Fruit fly (Drosophila melanogaster): Measurements from ENCODE around the gene Nna1.

Gene Nna1

dm6 chrX:13736174-13736482, 44.0 kb downstream of the Nna1 start, which contains the start of gene g (continued):
- TF ChIP-seq lab (GFP tag; optimal IDR thresholded peaks at IDR 0.05) (no peak), Hmx (GFP tag; optimal IDR thresholded peaks at IDR 0.05) (no peak), sens-2 (GFP tag; IDR thresholded peaks at IDR 0.05) (no peak), Chrac-16 (GFP tag; optimal IDR thresholded peaks at IDR 0.05) (no peak), sqz (GFP tag; optimal IDR thresholded peaks at IDR 0.05) (peak; percentile 74)

DNA sequence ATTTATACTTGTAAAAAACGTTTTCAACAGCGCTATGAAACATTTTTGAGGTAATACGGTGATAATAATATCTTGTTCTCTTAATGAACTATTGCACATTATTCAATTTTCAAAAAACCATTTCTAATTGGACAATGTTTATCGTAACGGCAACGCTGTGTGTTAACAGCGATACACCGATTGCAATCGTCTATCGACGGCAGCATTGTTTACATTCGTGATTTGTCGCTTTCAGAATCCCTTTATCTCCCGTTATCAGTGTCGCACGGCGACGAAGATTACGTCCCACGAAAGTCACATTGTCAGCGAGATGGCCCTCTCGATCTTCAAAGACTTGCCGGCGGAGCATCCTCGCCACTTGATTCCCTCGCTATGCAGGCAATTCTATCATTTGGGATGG, 45.8 kb downstream of the Nna1 start, which contains the start of gene CG11134:
Gene CG11134 (plus strand): TSS at position 4 of the 400 bp plus-strand sequence.
- TF ChIP-seq CG11560 (tag; IDR thresholded peaks at IDR 0.05) (no peak), CG12942 (GFP tag; optimal IDR thresholded peaks at IDR 0.05) (no peak), yki (optimal IDR thresholded peaks at IDR 0.05) (no peak), tup (GFP tag; optimal IDR thresholded peaks at IDR 0.05) (no peak), CG2678 (tag; optimal IDR thresholded peaks at IDR 0.05) (no peak), CG7839 (tag; optimal IDR thresholded peaks at IDR 0.05) (no peak), CG8089 (GFP tag; optimal IDR thresholded peaks at IDR 0.05) (no peak), Kr (GFP tag; optimal IDR thresholded peaks at IDR 0.05) (no peak), dmrt99B (tag; optimal IDR thresholded peaks at IDR 0.05) (no peak), hth (optimal IDR thresholded peaks at IDR 0.05) (no peak), pita (GFP tag; optimal IDR thresholded peaks at IDR 0.05) (no peak), Ptx1 (GFP tag; IDR thresholded peaks at IDR 0.05) (no peak), CG43689 (GFP tag; IDR thresholded peaks at IDR 0.05) (no peak), ato (GFP tag; IDR thresholded peaks at IDR 0.05; ENCODE audit: partially characterized antibody) (0 out of 2 replicates have a peak, but pooled peaks have one; percentile 23), vfl (GFP tag; optimal IDR thresholded peaks at IDR 0.05) (no peak), Usf (GFP tag; optimal IDR thresholded peaks at IDR 0.05) (no peak), hbn (GFP tag; IDR thresholded peaks at IDR 0.05; ENCODE audit: partially characterized antibody) (peak; percentile 14; the same call in 1 of the 2 replicates), zen (tag; optimal IDR thresholded peaks at IDR 0.05) (no peak), gcm2 (GFP tag; optimal IDR thresholded peaks at IDR 0.05) (no peak), fu2 (GFP tag; optimal IDR thresholded peaks at IDR 0.05) (no peak), CG10979 (tag; optimal IDR thresholded peaks at IDR 0.05) (no peak), CG3726 (GFP tag; IDR thresholded peaks at IDR 0.05) (no peak), CG12219 (GFP tag; optimal IDR thresholded peaks at IDR 0.05) (no peak), zfh1 (GFP tag; IDR thresholded peaks at IDR 0.05) (no peak), CG13123 (GFP tag; optimal IDR thresholded peaks at IDR 0.05) (no peak), gsb-n (tag; optimal IDR thresholded peaks at IDR 0.05) (no peak), row (GFP tag; IDR thresholded peaks at IDR 0.05) (0 out of 3 replicates have a peak, but pooled peaks have one; percentile 5), Dbx (GFP tag; IDR thresholded peaks at IDR 0.05) (no peak), CG11247 (GFP tag; IDR thresholded peaks at IDR 0.05) (no peak), CG14965 (GFP tag; optimal IDR thresholded peaks at IDR 0.05; ENCODE audit: borderline replicate concordance) (no peak), CG7963 (GFP tag; IDR thresholded peaks at IDR 0.05; ENCODE audit: partially characterized antibody) (peak; percentile 38; the same call in 1 of the 3 replicates), amos (GFP tag; IDR thresholded peaks at IDR 0.05; ENCODE audit: partially characterized antibody) (peak; percentile 44; the same call in 1 of the 2 replicates), Doc3 (GFP tag; IDR thresholded peaks at IDR 0.05; ENCODE audit: partially characterized antibody) (no peak), usp (GFP tag; optimal IDR thresholded peaks at IDR 0.05) (no peak), CTCF (GFP tag; optimal IDR thresholded peaks at IDR 0.05) (no peak), CG17385 (GFP tag; optimal IDR thresholded peaks at IDR 0.05) (no peak), CG2116 (GFP tag; optimal IDR thresholded peaks at IDR 0.05) (peak; percentile 84), zen2 (GFP tag; IDR thresholded peaks at IDR 0.05; ENCODE audit: partially characterized antibody) (0 out of 3 replicates have a peak, but pooled peaks have one; percentile 43), E2f2 (GFP tag; IDR thresholded peaks at IDR 0.05) (peak; percentile 69), CG5180 (GFP tag; optimal IDR thresholded peaks at IDR 0.05) (no peak), Sry-δ (GFP tag; optimal IDR thresholded peaks at IDR 0.05) (peak; percentile 33), CG34224 (GFP tag; IDR thresholded peaks at IDR 0.05; ENCODE audit: partially characterized antibody) (peak; percentile 43; the same call in 1 of the 3 replicates), Atf3 (GFP tag; optimal IDR thresholded peaks at IDR 0.05) (no peak), wek (GFP tag; optimal IDR thresholded peaks at IDR 0.05) (no peak), stwl (tag; optimal IDR thresholded peaks at IDR 0.05) (peak; percentile 26), slbo (GFP tag; IDR thresholded peaks at IDR 0.05) (no peak)
